Worm (Caenorhabditis elegans) whole organism, L2 larva: Measurements from ENCODE around the gene prmt-4.

Experiments
- aly-2 ChIP-seq: fragments of 150-350 bp; optimal IDR thresholded peaks from 2 replicates; lab custom pipeline; 2014; ENCODE audit warnings: missing biosample characterization, missing genetic modification characterization
- ama-1 ChIP-seq: fragments of 150-350 bp; optimal IDR thresholded peaks from 2 replicates; lab custom pipeline; 2018; ENCODE audit warnings: inconsistent platforms
- egl-27 ChIP-seq: sonication (generic microtip); optimal IDR thresholded peaks from 3 replicates; lab custom pipeline; 2017; ENCODE audit warnings: missing biosample characterization, missing genetic modification reagents, missing genetic modification characterization
- fos-1 ChIP-seq: fragments of 150-350 bp; optimal IDR thresholded peaks from 2 replicates; lab custom pipeline; 2014; ENCODE audit warnings: missing biosample characterization, missing genetic modification characterization
- lin-11 ChIP-seq: fragments of 150-350 bp; sonication (generic microtip); optimal IDR thresholded peaks from 2 replicates; lab custom pipeline; 2014; ENCODE audit warnings: missing biosample characterization, missing genetic modification characterization, inconsistent platforms, mixed read lengths
- lin-13 ChIP-seq: fragments of 150-350 bp; optimal IDR thresholded peaks from 2 replicates; lab custom pipeline; 2014; ENCODE audit warnings: missing biosample characterization, missing genetic modification reagents, missing genetic modification characterization
- lsy-2 ChIP-seq, 2 experiments: fragments of 150-350 bp in 1 of 2; sonication (generic microtip) in 1 of 2; optimal IDR thresholded peaks; 2 replicates each; lab custom pipeline; 2014 to 2017; ENCODE audit warnings: missing biosample characterization in 2 of 2, missing genetic modification characterization in 2 of 2
- mdl-1 ChIP-seq, 2 experiments: fragments of 150-350 bp in 1 of 2; sonication (generic microtip) in 1 of 2; optimal IDR thresholded peaks; 2 replicates each; lab custom pipeline; 2017; ENCODE audit warnings: missing biosample characterization in 2 of 2, missing genetic modification characterization in 2 of 2
- nhr-23 ChIP-seq: fragments of 150-350 bp; optimal IDR thresholded peaks from 2 replicates; lab custom pipeline; 2014; ENCODE audit warnings: missing biosample characterization, missing genetic modification reagents, missing genetic modification characterization

DNA sequence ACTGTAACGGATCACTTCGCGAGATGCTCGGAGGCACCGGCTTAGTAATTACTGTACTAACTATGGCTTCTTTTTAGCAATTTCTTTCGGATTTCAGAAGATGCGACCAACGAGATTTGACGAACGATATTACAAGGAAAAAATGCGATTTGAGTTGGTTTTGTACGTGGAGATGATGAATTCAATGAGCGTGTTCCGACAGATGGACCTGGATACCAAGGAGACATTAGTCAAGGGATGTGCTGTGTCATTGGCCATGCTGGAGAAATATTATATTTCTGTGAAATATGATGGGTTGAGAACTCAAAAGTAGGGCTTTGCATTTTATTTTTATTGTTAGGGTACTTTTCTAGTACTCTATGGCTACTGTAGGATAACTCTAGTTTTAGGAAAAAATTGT is 27.2 kb upstream of the prmt-4 start:
- no peak for TF ChIP-seq nhr-23 (tag; lab: Kevin White, UChicago)
- TF ChIP-seq mdl-1 (tag; optimal IDR thresholded peaks at IDR 0.05; lab: Kevin White, UChicago), result no peak
- no peak for TF ChIP-seq fos-1 (tag; lab: Kevin White, UChicago)
- no peak for TF ChIP-seq egl-27
- no peak for TF ChIP-seq lin-11 (tag; lab: Kevin White, UChicago)
- no peak for TF ChIP-seq lsy-2 (tag; optimal IDR thresholded peaks at IDR 0.05; lab: Kevin White, UChicago)
- no peak for TF ChIP-seq ama-1
- no peak for TF ChIP-seq lin-13 (GFP tag; lab: Kevin White, UChicago)
- no peak for TF ChIP-seq aly-2
